Worm (Caenorhabditis elegans) whole organism, L3 larva: ENCODE results near the gene B0304.2.
A peak's percentile ranks its signal among the peaks of the same experiment; 100 is the strongest.

ENCODE experiments used
- ama-1 ChIP-seq: fragments of 150-350 bp; optimal IDR thresholded peaks from 2 replicates; lab custom pipeline; 2018
- elt-1 ChIP-seq: fragments of 150-350 bp; optimal IDR thresholded peaks from 2 replicates; lab custom pipeline; 2014; ENCODE audit warnings: missing biosample characterization, missing genetic modification characterization
- fos-1 ChIP-seq: fragments of 150-350 bp; optimal IDR thresholded peaks from 2 replicates; lab custom pipeline; 2014; ENCODE audit warnings: missing biosample characterization, missing genetic modification characterization
- nhr-11 ChIP-seq: fragments of 150-350 bp; optimal IDR thresholded peaks from 2 replicates; lab custom pipeline; 2014; ENCODE audit warnings: missing biosample characterization, missing genetic modification characterization
- nhr-12 ChIP-seq: fragments of 150-350 bp; optimal IDR thresholded peaks from 2 replicates; lab custom pipeline; 2014; ENCODE audit warnings: missing biosample characterization, missing genetic modification characterization
- nhr-23 ChIP-seq: fragments of 150-350 bp; optimal IDR thresholded peaks from 2 replicates; lab custom pipeline; 2014; ENCODE audit warnings: missing biosample characterization, missing genetic modification reagents, missing genetic modification characterization
- nhr-25 ChIP-seq: sonication (generic microtip); optimal IDR thresholded peaks from 2 replicates; lab custom pipeline; 2017; ENCODE audit warnings: missing biosample characterization, missing genetic modification characterization
- nhr-28 ChIP-seq: fragments of 150-350 bp; optimal IDR thresholded peaks from 2 replicates; lab custom pipeline; 2014; ENCODE audit warnings: missing biosample characterization, missing genetic modification characterization
- nhr-76 ChIP-seq: fragments of 150-350 bp; sonication (generic microtip); optimal IDR thresholded peaks from 5 replicates; lab custom pipeline; 2014; ENCODE audit warnings: missing biosample characterization, missing genetic modification characterization
- pha-4 ChIP-seq: fragments of 150-350 bp; optimal IDR thresholded peaks from 2 replicates; lab custom pipeline; 2014; ENCODE audit warnings: missing biosample characterization, missing genetic modification reagents, missing genetic modification characterization
- pqm-1 ChIP-seq: fragments of 150-350 bp; optimal IDR thresholded peaks from 2 replicates; lab custom pipeline; 2017; ENCODE audit warnings: missing biosample characterization, missing genetic modification characterization, inconsistent platforms

- TF ChIP-seq ama-1 (peak; percentile 19), nhr-11 (peak; percentile 22), nhr-12 (tag; lab: Kevin White, UChicago) (no peak), pha-4 (tag; lab: Kevin White, UChicago) (peak; percentile 77), nhr-25 (tag; lab: Kevin White, UChicago) (no peak), nhr-76 (tag; lab: Kevin White, UChicago) (no peak), fos-1 (tag; lab: Kevin White, UChicago) (no peak), pqm-1 (tag; lab: Kevin White, UChicago) (peak; percentile 40), elt-1 (tag; lab: Kevin White, UChicago) (no peak), nhr-28 (no peak), nhr-23 (tag; lab: Kevin White, UChicago) (no peak)
These were observed 16.7 kb upstream of the B0304.2 start for ce11 chrII:4506552-4507291.
